Worm (Caenorhabditis elegans) whole organism, mixed stage, embryonic: ENCODE measurements around the gene C44B11.1.

Experiments used
- M03D4.4 ChIP-seq: sonication (generic microtip); optimal IDR thresholded peaks from 2 replicates; lab custom pipeline; 2017; ENCODE audit warnings: mild to moderate bottlenecking, missing genetic modification characterization, missing compliant biosample characterization
- bed-3 ChIP-seq: fragments of 200-800 bp; sonication (Bioruptor generic); optimal IDR thresholded peaks from 3 replicates; lab custom pipeline; 2018; ENCODE audit warnings: mild to moderate bottlenecking, missing genetic modification characterization, moderate library complexity, missing compliant biosample characterization
- ceh-39 ChIP-seq: fragments of 150-350 bp; optimal IDR thresholded peaks from 2 replicates; lab custom pipeline; 2014; ENCODE audit warnings: missing biosample characterization, missing genetic modification characterization
- ceh-43 ChIP-seq: fragments of 200-800 bp; sonication (Bioruptor generic); optimal IDR thresholded peaks from 2 replicates; lab custom pipeline; 2018; ENCODE audit warnings: mild to moderate bottlenecking, missing genetic modification characterization, moderate library complexity, missing compliant biosample characterization
- ceh-83 ChIP-seq: fragments of 200-800 bp; sonication (Bioruptor generic); optimal IDR thresholded peaks from 2 replicates; lab custom pipeline; 2018; ENCODE audit warnings: mild to moderate bottlenecking, missing genetic modification characterization, missing compliant biosample characterization
- ces-1 ChIP-seq: fragments of 150-350 bp; optimal IDR thresholded peaks from 2 replicates; lab custom pipeline; 2014; ENCODE audit warnings: missing biosample characterization, missing genetic modification reagents, missing genetic modification characterization
- cnd-1 ChIP-seq: fragments of 200-800 bp; sonication (Bioruptor generic); optimal IDR thresholded peaks from 2 replicates; lab custom pipeline; 2018; ENCODE audit warnings: mild to moderate bottlenecking, missing genetic modification characterization, missing compliant biosample characterization
- drap-1 ChIP-seq: fragments of 200-800 bp; sonication (Bioruptor generic); optimal IDR thresholded peaks from 3 replicates; lab custom pipeline; 2018; ENCODE audit warnings: mild to moderate bottlenecking, missing genetic modification characterization, missing compliant biosample characterization
- elt-1 ChIP-seq: sonication (generic microtip); optimal IDR thresholded peaks from 2 replicates; lab custom pipeline; 2017; ENCODE audit warnings: missing genetic modification characterization, mild to moderate bottlenecking, missing compliant biosample characterization, antibody characterized with exemption, moderate library complexity, borderline replicate concordance; ENCODE audit not compliant: insufficient read depth
- elt-3 ChIP-seq: fragments of 150-350 bp; optimal IDR thresholded peaks from 2 replicates; lab custom pipeline; 2014; ENCODE audit warnings: missing biosample characterization, missing genetic modification characterization
- flh-1 ChIP-seq: fragments of 200-800 bp; sonication (Bioruptor generic); optimal IDR thresholded peaks from 2 replicates; lab custom pipeline; 2018; ENCODE audit warnings: mild to moderate bottlenecking, missing genetic modification characterization, moderate library complexity, missing compliant biosample characterization
- ham-2 ChIP-seq: fragments of 200-800 bp; sonication (Bioruptor generic); optimal IDR thresholded peaks from 2 replicates; lab custom pipeline; 2018; ENCODE audit warnings: mild to moderate bottlenecking, missing genetic modification characterization, missing compliant biosample characterization
- hlh-1 ChIP-seq: fragments of 150-350 bp; optimal IDR thresholded peaks from 2 replicates; lab custom pipeline; 2014; ENCODE audit warnings: missing biosample characterization, missing genetic modification reagents, missing genetic modification characterization
- lin-13 ChIP-seq: fragments of 150-350 bp; optimal IDR thresholded peaks from 2 replicates; lab custom pipeline; 2014; ENCODE audit warnings: missing biosample characterization, missing genetic modification characterization
- lsy-2 ChIP-seq: fragments of 150-350 bp; optimal IDR thresholded peaks from 2 replicates; lab custom pipeline; 2014; ENCODE audit warnings: missing biosample characterization, missing genetic modification characterization
- mab-5 ChIP-seq: fragments of 150-350 bp; optimal IDR thresholded peaks from 2 replicates; lab custom pipeline; 2014; ENCODE audit warnings: missing biosample characterization, missing genetic modification characterization
- mls-2 ChIP-seq: sonication (generic microtip); optimal IDR thresholded peaks from 2 replicates; lab custom pipeline; 2016; ENCODE audit warnings: mild to moderate bottlenecking, missing genetic modification characterization, moderate library complexity, missing compliant biosample characterization
- nhr-12 ChIP-seq: fragments of 150-350 bp; optimal IDR thresholded peaks from 2 replicates; lab custom pipeline; 2014; ENCODE audit warnings: missing biosample characterization, missing genetic modification characterization
- nhr-2 ChIP-seq: fragments of 150-350 bp; optimal IDR thresholded peaks from 2 replicates; lab custom pipeline; 2014; ENCODE audit warnings: missing biosample characterization, missing genetic modification characterization
- nhr-237 ChIP-seq: fragments of 150-350 bp; optimal IDR thresholded peaks from 2 replicates; lab custom pipeline; 2014; ENCODE audit warnings: missing biosample characterization, missing genetic modification characterization
- nhr-28 ChIP-seq: fragments of 150-350 bp; optimal IDR thresholded peaks from 2 replicates; lab custom pipeline; 2014; ENCODE audit warnings: missing biosample characterization, missing genetic modification characterization
- nhr-76 ChIP-seq: sonication (generic microtip); optimal IDR thresholded peaks from 2 replicates; lab custom pipeline; 2017; ENCODE audit warnings: missing biosample characterization, missing genetic modification characterization
- pha-4 ChIP-seq: fragments of 150-350 bp; optimal IDR thresholded peaks from 2 replicates; lab custom pipeline; 2018; ENCODE audit warnings: missing biosample characterization, missing genetic modification reagents, missing genetic modification characterization
- sem-2 ChIP-seq: fragments of 200-800 bp; sonication (Bioruptor generic); optimal IDR thresholded peaks from 2 replicates; lab custom pipeline; 2018; ENCODE audit warnings: mild to moderate bottlenecking, missing genetic modification characterization, missing compliant biosample characterization
- snpc-4 ChIP-seq: fragments of 150-350 bp; optimal IDR thresholded peaks from 2 replicates; lab custom pipeline; 2014; ENCODE audit warnings: missing biosample characterization, missing genetic modification characterization
- sptf-1 ChIP-seq: sonication (generic microtip); optimal IDR thresholded peaks from 2 replicates; lab custom pipeline; 2017; ENCODE audit warnings: mild to moderate bottlenecking, missing genetic modification characterization, moderate library complexity, missing compliant biosample characterization
- tbx-8 ChIP-seq: fragments of 200-800 bp; sonication (Bioruptor generic); optimal IDR thresholded peaks from 2 replicates; lab custom pipeline; 2018; ENCODE audit warnings: mild to moderate bottlenecking, missing genetic modification characterization, moderate library complexity, missing compliant biosample characterization
- unc-120 ChIP-seq: sonication (generic microtip); optimal IDR thresholded peaks from 2 replicates; lab custom pipeline; 2017; ENCODE audit warnings: missing genetic modification characterization, missing compliant biosample characterization; ENCODE audit not compliant: poor library complexity, severe bottlenecking
- unc-62 ChIP-seq: fragments of 150-350 bp; optimal IDR thresholded peaks from 2 replicates; lab custom pipeline; 2014; ENCODE audit warnings: missing biosample characterization, missing genetic modification reagents, missing genetic modification characterization
- zip-8 ChIP-seq: fragments of 150-350 bp; optimal IDR thresholded peaks from 2 replicates; lab custom pipeline; 2014; ENCODE audit warnings: missing biosample characterization, missing genetic modification characterization
- ztf-11 ChIP-seq: fragments of 150-350 bp; optimal IDR thresholded peaks from 2 replicates; lab custom pipeline; 2014; ENCODE audit warnings: missing biosample characterization, missing genetic modification characterization

C44B11.1 gene

DNA sequence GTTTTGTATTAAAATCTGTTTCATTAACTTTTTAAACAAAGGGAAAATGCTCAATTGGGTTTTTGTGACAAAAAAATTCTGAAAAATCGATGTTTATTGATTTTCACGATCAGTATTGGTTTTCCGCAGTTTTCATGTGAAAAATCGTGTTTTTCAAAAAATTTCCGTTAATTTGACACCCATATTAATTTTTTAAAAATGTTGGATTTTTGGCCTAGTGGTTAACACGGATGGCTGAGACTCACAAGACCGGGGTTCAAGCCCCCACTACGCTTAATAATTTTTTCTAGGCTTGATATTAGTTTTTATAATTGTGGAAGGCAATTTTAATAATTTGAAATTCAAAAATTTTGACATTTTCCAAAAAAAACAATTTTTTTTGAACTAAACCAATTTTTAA lies 35.6 kb downstream of the C44B11.1 start:
- TF ChIP-seq bed-3 (GFP tag; lab: Kevin White, UChicago): no peak
- TF ChIP-seq nhr-76 (tag; lab: Kevin White, UChicago): no peak
- TF ChIP-seq mab-5 (tag; lab: Kevin White, UChicago): no peak
- TF ChIP-seq ceh-43 (GFP tag; lab: Kevin White, UChicago): no peak

DNA sequence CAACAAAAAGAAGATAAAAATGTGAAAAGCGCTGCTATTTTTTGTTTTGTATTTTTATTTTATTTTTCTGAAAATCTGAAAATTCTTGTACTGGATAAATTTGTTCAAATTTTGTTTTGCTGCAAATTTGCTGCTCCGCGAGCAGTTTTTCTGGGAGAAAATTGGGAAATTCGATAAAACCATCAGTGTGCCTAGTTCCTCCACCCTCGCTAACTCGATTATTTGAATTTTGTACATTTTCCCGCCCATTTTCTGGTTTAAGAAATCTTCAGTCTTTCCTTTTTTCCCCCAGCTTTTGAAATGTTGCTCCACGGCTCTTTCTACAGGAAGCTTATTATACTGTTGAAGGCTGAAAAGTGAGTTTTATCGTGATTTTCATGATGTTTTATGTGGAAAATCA lies 36.1 kb downstream of the C44B11.1 start, which contains the start of gene R148.8:
Gene R148.8 (plus strand): TSS at position 301 of the 400 bp plus-strand sequence.
- no peak for TF ChIP-seq flh-1 (GFP tag; lab: Kevin White, UChicago)
- no peak for TF ChIP-seq snpc-4 (tag; lab: Kevin White, UChicago)
- no peak for TF ChIP-seq mls-2 (tag; lab: Kevin White, UChicago)
- no peak for TF ChIP-seq ceh-43 (GFP tag; lab: Kevin White, UChicago)
- TF ChIP-seq unc-62 (GFP tag; lab: Kevin White, UChicago): no peak
- no peak for TF ChIP-seq nhr-237 (tag; lab: Kevin White, UChicago)
- no peak for TF ChIP-seq ceh-39 (tag; lab: Kevin White, UChicago)
- TF ChIP-seq nhr-28 (tag; lab: Kevin White, UChicago): no peak
- no peak for TF ChIP-seq ceh-83 (GFP tag; lab: Kevin White, UChicago)
- TF ChIP-seq nhr-12 (tag; lab: Kevin White, UChicago): no peak
- no peak for TF ChIP-seq drap-1
- TF ChIP-seq M03D4.4: no peak
- TF ChIP-seq cnd-1 (tag; lab: Kevin White, UChicago): no peak
- TF ChIP-seq pha-4 (tag; lab: Kevin White, UChicago): no peak
- TF ChIP-seq tbx-8 (GFP tag; lab: Kevin White, UChicago): no peak

DNA sequence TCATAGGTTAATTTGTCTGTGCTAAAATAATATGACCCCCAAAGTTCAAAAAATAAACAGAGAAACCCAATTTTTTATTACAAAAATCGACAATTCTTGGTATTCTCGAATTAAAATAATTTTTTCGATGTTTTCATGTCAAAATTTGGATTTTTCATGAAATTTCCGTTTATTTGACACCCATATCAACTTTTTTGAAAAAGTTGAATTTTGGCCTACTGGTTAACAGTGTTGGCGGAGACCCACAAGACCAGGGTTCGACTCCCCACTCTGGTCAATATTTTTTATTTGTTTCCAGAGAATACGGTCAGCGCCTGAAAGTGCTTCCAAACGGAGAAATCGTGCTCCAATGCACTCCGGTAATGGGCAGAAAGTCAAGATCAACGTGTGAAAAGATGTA lies 36.7 kb downstream of the C44B11.1 start:
- TF ChIP-seq ztf-11 (no peak), ceh-39 (tag; lab: Kevin White, UChicago) (no peak), sptf-1 (no peak), nhr-28 (tag; lab: Kevin White, UChicago) (no peak), zip-8 (tag; lab: Kevin White, UChicago) (no peak), sem-2 (GFP tag; lab: Kevin White, UChicago) (no peak), lin-13 (tag; lab: Kevin White, UChicago) (no peak), elt-3 (tag; lab: Kevin White, UChicago) (no peak), M03D4.4 (no peak), unc-120 (tag; lab: Kevin White, UChicago) (no peak), pha-4 (tag; lab: Kevin White, UChicago) (no peak), drap-1 (no peak), mls-2 (tag; lab: Kevin White, UChicago) (no peak), ces-1 (GFP tag; lab: Kevin White, UChicago) (no peak), bed-3 (GFP tag; lab: Kevin White, UChicago) (no peak), ham-2 (GFP tag; lab: Kevin White, UChicago) (no peak), elt-1 (no peak), ceh-43 (GFP tag; lab: Kevin White, UChicago) (no peak)

DNA sequence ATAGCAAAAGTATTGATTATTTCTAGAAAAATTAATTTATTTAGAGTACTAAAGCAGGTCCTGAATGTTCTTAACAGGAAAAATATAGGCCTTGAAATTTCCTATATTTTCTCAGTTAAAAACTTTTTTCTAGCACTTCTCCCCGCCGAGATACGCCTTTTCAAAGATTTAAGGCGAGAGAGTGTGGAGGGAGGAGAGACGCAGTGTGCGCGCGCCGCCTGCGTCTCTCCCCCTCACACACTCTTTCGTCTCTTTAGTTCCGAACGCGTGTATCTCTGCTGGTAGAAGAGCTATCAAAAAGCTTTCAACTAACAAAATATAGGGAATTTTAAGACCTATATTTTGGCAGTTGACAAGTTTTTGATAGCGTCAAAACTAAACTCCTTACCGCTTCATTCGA lies 42.8 kb downstream of the C44B11.1 start:
- TF ChIP-seq nhr-237 (tag; lab: Kevin White, UChicago): no peak
- TF ChIP-seq drap-1: no peak
- TF ChIP-seq mls-2 (tag; lab: Kevin White, UChicago): no peak
- TF ChIP-seq hlh-1: no peak
- no peak for TF ChIP-seq ceh-39 (tag; lab: Kevin White, UChicago)
- TF ChIP-seq ham-2 (GFP tag; lab: Kevin White, UChicago): no peak
- TF ChIP-seq nhr-2 (tag; lab: Kevin White, UChicago): no peak
- no peak for TF ChIP-seq sptf-1
- no peak for TF ChIP-seq sem-2 (GFP tag; lab: Kevin White, UChicago)
- TF ChIP-seq elt-3 (tag; lab: Kevin White, UChicago): no peak
- no peak for TF ChIP-seq ceh-43 (GFP tag; lab: Kevin White, UChicago)
- no peak for TF ChIP-seq ztf-11
- TF ChIP-seq lsy-2 (tag; lab: Kevin White, UChicago): no peak
- no peak for TF ChIP-seq ces-1 (GFP tag; lab: Kevin White, UChicago)
- TF ChIP-seq elt-1: no peak

DNA sequence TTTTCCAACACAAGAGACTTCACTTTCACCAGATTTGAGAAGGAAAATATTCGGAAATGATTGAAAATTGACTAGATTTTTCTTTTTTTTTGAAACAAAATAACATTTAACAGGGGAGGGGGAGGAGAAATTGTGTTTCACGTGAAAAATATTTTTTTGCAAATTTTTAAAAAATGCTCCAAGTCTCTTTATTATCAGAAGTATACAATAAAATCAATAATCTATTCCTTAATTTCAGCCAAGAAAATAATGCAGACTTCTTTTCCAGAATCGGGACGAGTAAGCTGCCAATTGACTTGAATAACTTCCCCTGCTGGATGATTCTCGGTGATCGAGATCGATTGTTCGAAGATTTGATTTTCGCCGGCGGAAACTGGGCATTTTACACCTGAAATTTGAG lies 43.2 kb downstream of the C44B11.1 start, which contains the start of gene R148.7:
Gene R148.7 (minus strand): TSS at position 101 of the 400 bp plus-strand sequence.
- TF ChIP-seq hlh-1 (no peak), nhr-76 (tag; lab: Kevin White, UChicago) (no peak), zip-8 (tag; lab: Kevin White, UChicago) (no peak), nhr-12 (tag; lab: Kevin White, UChicago) (no peak), bed-3 (GFP tag; lab: Kevin White, UChicago) (no peak), nhr-2 (tag; lab: Kevin White, UChicago) (no peak), snpc-4 (tag; lab: Kevin White, UChicago) (no peak), lin-13 (tag; lab: Kevin White, UChicago) (no peak), mls-2 (tag; lab: Kevin White, UChicago) (no peak), elt-3 (tag; lab: Kevin White, UChicago) (no peak), lsy-2 (tag; lab: Kevin White, UChicago) (no peak), nhr-28 (tag; lab: Kevin White, UChicago) (no peak)
